Worm (Caenorhabditis elegans): ENCODE measurements around the gene F08D12.2.

DNA sequence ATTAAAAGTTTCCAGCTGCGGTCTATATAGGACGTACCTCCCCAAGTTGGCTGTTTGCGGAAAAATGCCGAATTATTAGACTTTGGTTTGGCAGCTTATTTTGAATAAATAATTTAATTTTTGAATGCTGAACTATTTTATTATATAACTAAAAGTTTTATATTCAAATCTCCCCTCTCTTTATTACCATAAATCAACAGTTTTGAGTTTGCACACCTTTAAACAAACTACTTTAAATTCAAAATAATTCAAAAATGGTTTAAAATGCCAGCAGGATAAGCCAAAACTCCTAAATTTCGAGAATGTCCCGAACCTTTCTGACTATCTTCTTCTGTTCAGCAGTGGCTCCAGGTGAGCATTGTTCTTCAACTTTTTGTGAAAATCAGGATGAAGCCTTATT, 2.2 kb upstream of the F08D12.2 start, which contains the start of gene F08D12.3:
- TF ChIP-seq unc-62 (GFP tag; optimal IDR thresholded peaks at IDR 0.05 in 1 of 2) (no peak), unc-62 (tag; optimal IDR thresholded peaks at IDR 0.05) (no peak), zag-1 (tag; optimal IDR thresholded peaks at IDR 0.05) (no peak), fkh-10 (GFP tag; optimal IDR thresholded peaks at IDR 0.05) (no peak), nhr-6 (tag; optimal IDR thresholded peaks at IDR 0.05) (no peak), ama-1 (optimal IDR thresholded peaks at IDR 0.05) (no peak), dve-1 (tag; optimal IDR thresholded peaks at IDR 0.05; ENCODE audit: insufficient read depth) (no peak), pqm-1 (tag; optimal IDR thresholded peaks at IDR 0.05) (no peak)

Measured in whole organism, L4 larva.